Fruit fly (Drosophila melanogaster) whole organism, pupa: ENCODE measurements around the gene unc80.

Source experiments
- CG10348 ChIP-seq: fragments of 200-800 bp; sonication (Bioruptor generic); IDR thresholded peaks from 2 replicates; pipeline ENCODE4 v1.3.6; 2022; ENCODE audit warnings: missing biosample characterization, missing genetic modification characterization
- CG12605 ChIP-seq: fragments of 200-800 bp; sonication (Bioruptor generic); IDR thresholded peaks from 2 replicates; pipeline ENCODE4 v1.3.6; 2022; ENCODE audit warnings: missing biosample characterization, missing genetic modification characterization
- CG13204 ChIP-seq: fragments of 200-800 bp; sonication (Bioruptor generic); optimal IDR thresholded peaks from 2 replicates; lab custom pipeline; 2018; ENCODE audit warnings: missing biosample characterization, mild to moderate bottlenecking, missing genetic modification characterization, moderate library complexity
- CG14655 ChIP-seq: fragments of 200-800 bp; sonication (Bioruptor generic); optimal IDR thresholded peaks from 3 replicates; lab custom pipeline; 2017; ENCODE audit warnings: mild to moderate bottlenecking, missing biosample characterization, missing genetic modification reagents, missing genetic modification characterization
- CG15710 ChIP-seq: fragments of 200-800 bp; sonication (Bioruptor generic); optimal IDR thresholded peaks from 2 replicates; lab custom pipeline; 2018; ENCODE audit warnings: missing biosample characterization, mild to moderate bottlenecking, missing genetic modification characterization, moderate library complexity
- CG17806 ChIP-seq: fragments of 200-800 bp; sonication (Bioruptor generic); optimal IDR thresholded peaks from 2 replicates; lab custom pipeline; 2018; ENCODE audit warnings: missing biosample characterization, mild to moderate bottlenecking, missing genetic modification characterization, moderate library complexity
- CG32121 ChIP-seq: fragments of 200-800 bp; sonication (Bioruptor generic); IDR thresholded peaks from 2 replicates; pipeline ENCODE4 v1.3.6; 2022; ENCODE audit warnings: missing biosample characterization, missing genetic modification characterization
- CG34367 ChIP-seq: fragments of 200-800 bp; sonication (Bioruptor generic); optimal IDR thresholded peaks from 2 replicates; lab custom pipeline; 2018; ENCODE audit warnings: missing biosample characterization, mild to moderate bottlenecking, missing genetic modification characterization
- CG4496 ChIP-seq: fragments of 200-800 bp; sonication (Bioruptor generic); IDR thresholded peaks from 3 replicates; pipeline ENCODE4 v1.3.6; 2022; ENCODE audit warnings: missing biosample characterization, missing genetic modification characterization
- CG8159 ChIP-seq: fragments of 200-800 bp; sonication (Bioruptor generic); optimal IDR thresholded peaks from 3 replicates; lab custom pipeline; 2018; ENCODE audit warnings: missing biosample characterization, mild to moderate bottlenecking, missing genetic modification characterization, moderate library complexity
- CG8301 ChIP-seq: fragments of 200-800 bp; sonication (Bioruptor generic); optimal IDR thresholded peaks from 2 replicates; lab custom pipeline; 2018; ENCODE audit warnings: missing biosample characterization, mild to moderate bottlenecking, missing genetic modification characterization
- CG9948 ChIP-seq: fragments of 200-800 bp; sonication (Bioruptor generic); optimal IDR thresholded peaks from 2 replicates; lab custom pipeline; 2018; ENCODE audit warnings: missing biosample characterization, mild to moderate bottlenecking, missing genetic modification characterization, moderate library complexity
- D1 ChIP-seq: fragments of 200-800 bp; sonication (Bioruptor generic); optimal IDR thresholded peaks from 2 replicates; lab custom pipeline; 2018; ENCODE audit warnings: missing biosample characterization, mild to moderate bottlenecking, missing genetic modification characterization, moderate library complexity
- EcR ChIP-seq: fragments of 200-800 bp; sonication (Bioruptor generic); optimal IDR thresholded peaks from 3 replicates; lab custom pipeline; 2019; ENCODE audit warnings: missing biosample characterization, missing genetic modification characterization, mild to moderate bottlenecking, moderate library complexity, missing genetic modification reagents
- Ets98B ChIP-seq: fragments of 200-800 bp; sonication (Bioruptor generic); IDR thresholded peaks from 2 replicates; pipeline ENCODE4 v1.3.6; 2022; ENCODE audit warnings: missing biosample characterization, missing genetic modification characterization
- Pif1A ChIP-seq: fragments of 200-800 bp; sonication (Bioruptor generic); optimal IDR thresholded peaks from 3 replicates; lab custom pipeline; 2016; ENCODE audit warnings: missing biosample characterization, missing genetic modification characterization
- Pif1B ChIP-seq: fragments of 200-800 bp; sonication (Bioruptor generic); optimal IDR thresholded peaks from 3 replicates; lab custom pipeline; 2016; ENCODE audit warnings: missing biosample characterization, missing genetic modification characterization
- Snoo ChIP-seq: fragments of 200-800 bp; sonication (Bioruptor generic); optimal IDR thresholded peaks from 3 replicates; lab custom pipeline; 2017; ENCODE audit warnings: missing biosample characterization, mild to moderate bottlenecking, missing genetic modification characterization, inconsistent platforms
- fd96Ca ChIP-seq: fragments of 200-800 bp; sonication (Bioruptor generic); IDR thresholded peaks from 3 replicates; pipeline ENCODE4 v1.3.6; 2022; ENCODE audit warnings: missing biosample characterization, missing genetic modification characterization
- gl ChIP-seq: fragments of 200-800 bp; sonication (Bioruptor generic); optimal IDR thresholded peaks from 2 replicates; lab custom pipeline; 2018; ENCODE audit warnings: missing biosample characterization, mild to moderate bottlenecking, missing genetic modification characterization
- rn ChIP-seq: fragments of 200-800 bp; sonication (Bioruptor generic); IDR thresholded peaks from 2 replicates; pipeline ENCODE4 v1.3.6; 2022; ENCODE audit warnings: missing biosample characterization, missing genetic modification characterization

unc80 gene

dm6 chr3R:27679667-27680066, 17.4 kb downstream of the unc80 start:
- TF ChIP-seq CG8159 (tag; lab: Kevin White, UChicago) (no peak), gl (tag; lab: Kevin White, UChicago) (no peak), Pif1A (GFP tag; lab: Kevin White, UChicago) (no peak), D1 (tag; lab: Kevin White, UChicago) (no peak), Ets98B (GFP tag; lab: Robert Waterston, UW) (no peak), CG13204 (GFP tag; lab: Kevin White, UChicago) (no peak), CG8301 (tag; lab: Kevin White, UChicago) (no peak), CG32121 (GFP tag; lab: Robert Waterston, UW) (no peak), CG34367 (no peak), Pif1B (GFP tag; lab: Kevin White, UChicago) (no peak), CG14655 (GFP tag; lab: Kevin White, UChicago) (no peak), CG17806 (no peak), Snoo (tag; lab: Kevin White, UChicago) (no peak), CG9948 (no peak), rn (GFP tag; lab: Robert Waterston, UW) (no peak), CG15710 (tag; lab: Kevin White, UChicago) (no peak), CG12605 (GFP tag; lab: Robert Waterston, UW) (no peak)

dm6 chr3R:27681799-27682198, 19.6 kb downstream of the unc80 start, which contains the start of gene Sce:
Gene Sce (minus strand): TSS chr3R:27682029.
- no peak for TF ChIP-seq rn (GFP tag; lab: Robert Waterston, UW)
- no peak for TF ChIP-seq CG15710 (tag; lab: Kevin White, UChicago)
- TF ChIP-seq CG12605 (GFP tag; lab: Robert Waterston, UW), result no peak

dm6 chr3R:27685074-27685473, 22.8 kb downstream of the unc80 start:
- TF ChIP-seq Ets98B (GFP tag; lab: Robert Waterston, UW) (0 out of 2 replicates have a peak, but pooled peaks have one; percentile 6), gl (tag; lab: Kevin White, UChicago) (no peak), EcR (GFP tag; lab: Kevin White, UChicago) (peak; percentile 20), CG13204 (GFP tag; lab: Kevin White, UChicago) (peak; percentile 77)

- no peak for TF ChIP-seq D1 (tag; lab: Kevin White, UChicago)
- TF ChIP-seq CG13204 (GFP tag; lab: Kevin White, UChicago), result no peak
- peak; percentile 21 for TF ChIP-seq CG9948
- peak; percentile 22 for TF ChIP-seq Pif1A (GFP tag; lab: Kevin White, UChicago)
- TF ChIP-seq EcR (GFP tag; lab: Kevin White, UChicago), result no peak
- no peak for TF ChIP-seq Ets98B (GFP tag; lab: Robert Waterston, UW)
- TF ChIP-seq fd96Ca (GFP tag; lab: Robert Waterston, UW), result no peak
- no peak for TF ChIP-seq gl (tag; lab: Kevin White, UChicago)
- peak; percentile 72 for TF ChIP-seq CG14655 (GFP tag; lab: Kevin White, UChicago)
- TF ChIP-seq CG15710 (tag; lab: Kevin White, UChicago), result peak; percentile 42
- TF ChIP-seq CG12605 (GFP tag; lab: Robert Waterston, UW), result no peak
- TF ChIP-seq CG8301 (tag; lab: Kevin White, UChicago), result peak; percentile 40
- TF ChIP-seq Snoo (tag; lab: Kevin White, UChicago), result no peak
- TF ChIP-seq CG8159 (tag; lab: Kevin White, UChicago), result peak; percentile 57
- no peak for TF ChIP-seq CG17806
- TF ChIP-seq CG32121 (GFP tag; lab: Robert Waterston, UW), result no peak
- no peak for TF ChIP-seq rn (GFP tag; lab: Robert Waterston, UW)
- TF ChIP-seq CG10348 (GFP tag; lab: Robert Waterston, UW), result no peak
- TF ChIP-seq Pif1B (GFP tag; lab: Kevin White, UChicago), result peak; percentile 35
- TF ChIP-seq CG4496 (GFP tag; lab: Robert Waterston, UW), result no peak; the same call in 2 of the 3 replicates
- no peak for TF ChIP-seq CG34367
Observed at dm6 chr3R:27685539-27686012, 23.3 kb downstream of the unc80 start, which contains the start of gene CG12880. Gene CG12880 (plus strand): TSS chr3R:27685962.

- TF ChIP-seq CG15710 (tag; lab: Kevin White, UChicago) (no peak), rn (GFP tag; lab: Robert Waterston, UW) (no peak), CG8301 (tag; lab: Kevin White, UChicago) (no peak), CG9948 (no peak), EcR (GFP tag; lab: Kevin White, UChicago) (no peak), Pif1B (GFP tag; lab: Kevin White, UChicago) (no peak), CG4496 (GFP tag; lab: Robert Waterston, UW) (no peak), CG13204 (GFP tag; lab: Kevin White, UChicago) (no peak), CG14655 (GFP tag; lab: Kevin White, UChicago) (no peak), CG10348 (GFP tag; lab: Robert Waterston, UW) (no peak), fd96Ca (GFP tag; lab: Robert Waterston, UW) (no peak), CG17806 (no peak), CG34367 (no peak), gl (tag; lab: Kevin White, UChicago) (no peak), D1 (tag; lab: Kevin White, UChicago) (no peak), CG12605 (GFP tag; lab: Robert Waterston, UW) (no peak)
Observed at dm6 chr3R:27688034-27688433, 25.8 kb downstream of the unc80 start, which contains the start of gene CG31055. Gene CG31055 (minus strand): TSS chr3R:27688134.
